Worm (Caenorhabditis elegans): ENCODE data around the gene Y43C5A.3.

ce11 chrIV:10227534-10227933 is 46.3 kb upstream of the Y43C5A.3 start, which contains the start of gene F01G10.6:
- TF ChIP-seq hmg-4 (GFP tag; optimal IDR thresholded peaks at IDR 0.05): no peak
- no peak for TF ChIP-seq tbx-11 (GFP tag; IDR thresholded peaks at IDR 0.05)
- no peak for TF ChIP-seq flt-1 (GFP tag; IDR thresholded peaks at IDR 0.05)
- no peak for TF ChIP-seq ama-1 (optimal IDR thresholded peaks at IDR 0.05)
- TF ChIP-seq B0310.2 (tag; optimal IDR thresholded peaks at IDR 0.05): no peak
